Worm (Caenorhabditis elegans): ENCODE measurements around the gene herd-1.

The herd-1 gene

ce11 chrIII:12456801-12457647 lies 39.3 kb upstream of the herd-1 start, which contains the start of the genes scav-3 and Y49E10.21 (continued):
- no peak for TF ChIP-seq nhr-11 (tag; optimal IDR thresholded peaks at IDR 0.05)
- peak; percentile 52 for TF ChIP-seq snu-23 (GFP tag; optimal IDR thresholded peaks at IDR 0.05)
- peak; percentile 63 for TF ChIP-seq mep-1 (tag; optimal IDR thresholded peaks at IDR 0.05)
- TF ChIP-seq nhr-12 (tag; optimal IDR thresholded peaks at IDR 0.05) = no peak
- peak; percentile 31 for TF ChIP-seq blmp-1 (tag; optimal IDR thresholded peaks at IDR 0.05)
- peak in 1 of 3 experiments; percentile 2 for TF ChIP-seq ceh-82 (tag; optimal IDR thresholded peaks at IDR 0.05)
- no peak for TF ChIP-seq ztf-11 (tag; optimal IDR thresholded peaks at IDR 0.05)
- peak; percentile 41 for TF ChIP-seq xbp-1 (tag; optimal IDR thresholded peaks at IDR 0.05)
- no peak for TF ChIP-seq nhr-237 (tag; optimal IDR thresholded peaks at IDR 0.05)

- TF ChIP-seq C16A3.4 (tag; optimal IDR thresholded peaks at IDR 0.05) (no peak), efl-1 (optimal IDR thresholded peaks at IDR 0.05) (no peak), efl-1 (GFP tag; optimal IDR thresholded peaks at IDR 0.05 in 1 of 2) (peak in 1 of 2 experiments; percentile 88)
Measured at ce11 chrIII:12458970-12459369, 37.4 kb upstream of the herd-1 start.

ce11 chrIII:12466310-12466709 lies 30.0 kb upstream of the herd-1 start, which contains the start of gene pstk-1:
TSS of gene pstk-1 (plus strand) at chrIII:12466610.
- TF ChIP-seq lin-35 (GFP tag; optimal IDR thresholded peaks at IDR 0.05) = no peak
- no peak for TF ChIP-seq F16B12.6 (tag; optimal IDR thresholded peaks at IDR 0.05)

ce11 chrIII:12468869-12469268 lies 27.5 kb upstream of the herd-1 start, which contains the start of gene Y49E10.29:
TSS of gene Y49E10.29 (plus strand) at chrIII:12469169.
- TF ChIP-seq lin-13 (GFP tag; optimal IDR thresholded peaks at IDR 0.05) = no peak
- TF ChIP-seq nhr-11 (tag; optimal IDR thresholded peaks at IDR 0.05) = no peak
- no peak for TF ChIP-seq nhr-84 (tag; optimal IDR thresholded peaks at IDR 0.05)
- TF ChIP-seq efl-3 (GFP tag; optimal IDR thresholded peaks at IDR 0.05) = no peak
- TF ChIP-seq nhr-20 (tag; optimal IDR thresholded peaks at IDR 0.05) = no peak
- TF ChIP-seq nhr-90 (tag; optimal IDR thresholded peaks at IDR 0.05; ENCODE audit: poor library complexity) = no peak
- no peak for TF ChIP-seq swsn-7 (tag; optimal IDR thresholded peaks at IDR 0.05)
- no peak for TF ChIP-seq hpl-2 (GFP tag; optimal IDR thresholded peaks at IDR 0.05)
- no peak for TF ChIP-seq elt-3 (tag; optimal IDR thresholded peaks at IDR 0.05)
- TF ChIP-seq C04F5.9 (tag; optimal IDR thresholded peaks at IDR 0.05) = no peak
- no peak for TF ChIP-seq tbx-2 (tag; optimal IDR thresholded peaks at IDR 0.05)
- no peak for TF ChIP-seq sup-37 (GFP tag; optimal IDR thresholded peaks at IDR 0.05)
- no peak for TF ChIP-seq fos-1 (tag; optimal IDR thresholded peaks at IDR 0.05)
- no peak for TF ChIP-seq ztf-11 (tag; optimal IDR thresholded peaks at IDR 0.05)
- no peak for TF ChIP-seq Y116A8C.19 (tag; optimal IDR thresholded peaks at IDR 0.05; ENCODE audit: borderline replicate concordance)
- TF ChIP-seq xbp-1 (tag; optimal IDR thresholded peaks at IDR 0.05) = no peak
- TF ChIP-seq lin-14 (GFP tag; optimal IDR thresholded peaks at IDR 0.05) = no peak

- TF ChIP-seq vab-15 (tag; optimal IDR thresholded peaks at IDR 0.05) (no peak), skn-1 (tag; optimal IDR thresholded peaks at IDR 0.05) (no peak), aly-2 (tag; optimal IDR thresholded peaks at IDR 0.05) (no peak), nhr-47 (tag; optimal IDR thresholded peaks at IDR 0.05) (no peak), blmp-1 (tag; optimal IDR thresholded peaks at IDR 0.05) (no peak), nhr-77 (tag; optimal IDR thresholded peaks at IDR 0.05) (no peak), elt-2 (tag; optimal IDR thresholded peaks at IDR 0.05) (no peak), dsc-1 (tag; optimal IDR thresholded peaks at IDR 0.05) (no peak), egl-13 (tag; optimal IDR thresholded peaks at IDR 0.05) (no peak), unc-86 (tag; optimal IDR thresholded peaks at IDR 0.05) (no peak)
Measured at ce11 chrIII:12469800-12470199, 26.5 kb upstream of the herd-1 start.
